Worm (Caenorhabditis elegans) whole organism, L1 larva: Measurements from ENCODE around the gene K01A11.1.

Experiments used
- dpl-1 ChIP-seq, 3 experiments: fragments of 150-350 bp in 2 of 3; sonication (generic microtip) in 1 of 3; optimal IDR thresholded peaks; 2 replicates each; lab custom pipeline; 2014 to 2017; ENCODE audit warnings: missing biosample characterization in 3 of 3, missing genetic modification characterization in 3 of 3, missing genetic modification reagents in 3 of 3
- egl-27 ChIP-seq, 2 experiments: fragments of 150-350 bp in 1 of 2; sonication (generic microtip); optimal IDR thresholded peaks; 3 replicates each; lab custom pipeline; 2017 to 2018; ENCODE audit warnings: missing biosample characterization in 2 of 2, missing genetic modification characterization in 2 of 2, missing genetic modification reagents in 2 of 2
- elt-3 ChIP-seq, 6 experiments: fragments of 150-350 bp in 1 of 6; sonication (generic microtip); optimal IDR thresholded peaks; 2 replicates each; lab custom pipeline; 2017 to 2018; ENCODE audit warnings: missing biosample characterization in 6 of 6, missing genetic modification characterization in 6 of 6, inconsistent platforms in 1 of 6
- lin-15B ChIP-seq: fragments of 150-350 bp; sonication (generic microtip); optimal IDR thresholded peaks from 3 replicates; lab custom pipeline; 2014; ENCODE audit warnings: missing biosample characterization, missing genetic modification characterization
- mep-1 ChIP-seq: fragments of 150-350 bp; optimal IDR thresholded peaks from 2 replicates; lab custom pipeline; 2014; ENCODE audit warnings: missing biosample characterization, missing genetic modification characterization
- nhr-237 ChIP-seq: fragments of 150-350 bp; optimal IDR thresholded peaks from 2 replicates; lab custom pipeline; 2014; ENCODE audit warnings: missing biosample characterization, missing genetic modification characterization
- snpc-4 ChIP-seq: fragments of 150-350 bp; optimal IDR thresholded peaks from 2 replicates; lab custom pipeline; 2014; ENCODE audit warnings: missing biosample characterization, missing genetic modification characterization
- unc-62 ChIP-seq: fragments of 150-350 bp; optimal IDR thresholded peaks from 2 replicates; lab custom pipeline; 2014; ENCODE audit warnings: missing biosample characterization, missing genetic modification reagents, missing genetic modification characterization
- ztf-4 ChIP-seq: fragments of 150-350 bp; optimal IDR thresholded peaks from 2 replicates; lab custom pipeline; 2014; ENCODE audit warnings: missing biosample characterization, missing genetic modification characterization

- TF ChIP-seq lin-15B (tag; lab: Kevin White, UChicago) (no peak), mep-1 (tag; lab: Kevin White, UChicago) (no peak), ztf-4 (no peak), snpc-4 (no peak), egl-27 (tag; optimal IDR thresholded peaks at IDR 0.05; lab: Kevin White, UChicago) (no peak), dpl-1 (GFP tag; optimal IDR thresholded peaks at IDR 0.05; lab: Kevin White, UChicago) (no peak), nhr-237 (tag; lab: Kevin White, UChicago) (no peak), unc-62 (GFP tag; lab: Kevin White, UChicago) (no peak), elt-3 (tag; optimal IDR thresholded peaks at IDR 0.05; lab: Kevin White, UChicago) (no peak)
These were observed 25.8 kb downstream of the K01A11.1 start, which contains the start of gene golg-4 for ce11 chrIII:3405535-3405934.
